Fruit fly (Drosophila melanogaster): ENCODE data around the gene Grip.

Gene Grip

DNA sequence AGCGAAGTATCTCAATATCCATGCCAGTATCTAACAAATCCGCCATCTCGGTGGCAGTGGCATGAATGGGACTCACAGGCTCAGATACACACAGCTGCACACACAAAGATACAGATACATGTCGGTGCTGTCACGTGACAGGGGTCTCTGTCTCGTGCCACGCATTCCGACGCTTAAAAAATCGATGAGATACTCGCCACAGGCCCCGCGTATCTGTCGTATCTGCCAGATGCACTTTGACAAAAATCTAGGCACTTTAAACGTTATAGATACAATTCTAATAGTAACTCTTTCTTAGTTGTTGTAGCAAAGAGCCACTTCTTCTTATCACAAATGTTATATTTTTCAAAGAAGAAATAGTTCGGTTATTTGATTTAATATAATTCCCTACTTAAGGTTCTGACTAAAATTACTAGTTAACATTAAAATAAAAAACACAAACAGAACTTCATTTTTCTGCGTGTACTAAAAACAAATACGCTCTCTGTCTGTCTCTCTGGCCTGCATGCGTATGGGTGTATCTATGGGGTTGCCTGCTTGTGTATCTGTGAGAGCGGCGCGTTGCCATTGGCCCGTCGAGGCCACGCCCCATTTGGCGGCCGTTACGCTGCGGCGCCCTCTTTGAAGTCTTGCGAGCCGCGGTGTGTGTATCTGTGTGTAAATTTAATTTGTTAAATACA is 34.8 kb downstream of the Grip start, which contains the start of gene CG4766:
Gene CG4766 (minus strand): TSS at position 51 of the 680 bp plus-strand sequence.
- TF ChIP-seq N (GFP tag; optimal IDR thresholded peaks at IDR 0.05) (no peak), br (GFP tag; optimal IDR thresholded peaks at IDR 0.05) (peak; percentile 87), Hr78 (GFP tag; optimal IDR thresholded peaks at IDR 0.05) (no peak), brk (GFP tag; optimal IDR thresholded peaks at IDR 0.05) (peak; percentile 36), lola (GFP tag; optimal IDR thresholded peaks at IDR 0.05) (no peak), Vsx2 (GFP tag; optimal IDR thresholded peaks at IDR 0.05; ENCODE audit: partially characterized antibody) (no peak), psq (GFP tag; optimal IDR thresholded peaks at IDR 0.05) (peak; percentile 82), jim (GFP tag; optimal IDR thresholded peaks at IDR 0.05) (no peak), Abd-B (GFP tag; optimal IDR thresholded peaks at IDR 0.05) (no peak), HLH106 (tag; optimal IDR thresholded peaks at IDR 0.05) (peak; percentile 88), sage (GFP tag; optimal IDR thresholded peaks at IDR 0.05) (peak; percentile 49), Dfd (GFP tag; optimal IDR thresholded peaks at IDR 0.05) (no peak), dmrt93B (GFP tag; optimal IDR thresholded peaks at IDR 0.05) (peak; percentile 68), fru (GFP tag; optimal IDR thresholded peaks at IDR 0.05) (peak; percentile 94), dl (GFP tag; optimal IDR thresholded peaks at IDR 0.05; ENCODE audit: insufficient read depth in 1 of 2, partially characterized antibody in 2 of 2) (no peak), tai (GFP tag; optimal IDR thresholded peaks at IDR 0.05) (peak; percentile 64), CG9705 (GFP tag; optimal IDR thresholded peaks at IDR 0.05) (peak; percentile 69), Rel (GFP tag; optimal IDR thresholded peaks at IDR 0.05) (no peak), Rel (tag; optimal IDR thresholded peaks at IDR 0.05) (peak; percentile 37), sv (GFP tag; optimal IDR thresholded peaks at IDR 0.05) (peak; percentile 87), Sp1 (GFP tag; optimal IDR thresholded peaks at IDR 0.05) (peak; percentile 86), dsf (GFP tag; optimal IDR thresholded peaks at IDR 0.05; ENCODE audit: borderline replicate concordance) (no peak), h (GFP tag; optimal IDR thresholded peaks at IDR 0.05) (peak; percentile 92), GATAd (GFP tag; optimal IDR thresholded peaks at IDR 0.05) (no peak), Hnf4 (GFP tag; optimal IDR thresholded peaks at IDR 0.05) (peak; percentile 82), usp (GFP tag; optimal IDR thresholded peaks at IDR 0.05) (no peak), Hr83 (GFP tag; optimal IDR thresholded peaks at IDR 0.05; ENCODE audit: poor library complexity, severe bottlenecking) (no peak), rgr (GFP tag; optimal IDR thresholded peaks at IDR 0.05) (peak; percentile 82), woc (GFP tag; optimal IDR thresholded peaks at IDR 0.05) (peak; percentile 82), CG32264 (GFP tag; optimal IDR thresholded peaks at IDR 0.05) (peak; percentile 54), Mio (GFP tag; optimal IDR thresholded peaks at IDR 0.05) (no peak), ey (GFP tag; optimal IDR thresholded peaks at IDR 0.05) (peak; percentile 89), foxo (GFP tag; optimal IDR thresholded peaks at IDR 0.05) (peak; percentile 34 to 92), OdsH (GFP tag; optimal IDR thresholded peaks at IDR 0.05) (peak; percentile 86), Dif (GFP tag; optimal IDR thresholded peaks at IDR 0.05; ENCODE audit: partially characterized antibody) (no peak), Myc (optimal IDR thresholded peaks at IDR 0.05) (no peak), Jra (GFP tag; optimal IDR thresholded peaks at IDR 0.05) (peak; percentile 80), pan (optimal IDR thresholded peaks at IDR 0.05) (no peak), CrebA (GFP tag; optimal IDR thresholded peaks at IDR 0.05; ENCODE audit: borderline replicate concordance) (peak; percentile 26)

DNA sequence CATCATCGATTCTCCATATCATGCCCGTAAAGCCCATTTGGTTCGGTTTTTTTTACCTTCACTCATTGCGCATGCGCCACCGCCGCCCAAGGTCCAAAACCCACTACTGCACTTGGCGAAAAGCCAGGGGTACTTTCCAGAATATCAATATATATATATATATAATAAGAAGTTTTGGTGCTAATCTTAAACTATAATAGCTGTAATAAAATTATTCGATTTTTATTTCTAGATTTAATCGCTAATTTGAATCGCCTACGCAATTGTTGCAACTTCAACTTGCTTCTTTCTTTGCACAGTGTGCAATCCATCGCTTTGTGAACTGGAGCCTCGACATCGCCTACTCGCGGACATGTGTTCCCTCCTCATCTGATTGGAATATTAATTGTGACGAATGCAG is 37.8 kb downstream of the Grip start:
- TF ChIP-seq Dfd (GFP tag; optimal IDR thresholded peaks at IDR 0.05): no peak
- no peak for TF ChIP-seq sv (GFP tag; optimal IDR thresholded peaks at IDR 0.05)
- no peak for TF ChIP-seq tai (GFP tag; optimal IDR thresholded peaks at IDR 0.05)
- TF ChIP-seq Mio (GFP tag; optimal IDR thresholded peaks at IDR 0.05): no peak
- peak; percentile 15 for TF ChIP-seq rgr (GFP tag; optimal IDR thresholded peaks at IDR 0.05)
- TF ChIP-seq N (GFP tag; optimal IDR thresholded peaks at IDR 0.05): no peak
- TF ChIP-seq foxo (GFP tag; optimal IDR thresholded peaks at IDR 0.05): peak in 1 of 2 experiments; percentile 18
- TF ChIP-seq ey (GFP tag; optimal IDR thresholded peaks at IDR 0.05): no peak
- peak; percentile 27 for TF ChIP-seq HLH106 (tag; optimal IDR thresholded peaks at IDR 0.05)
- TF ChIP-seq Jra (GFP tag; optimal IDR thresholded peaks at IDR 0.05): no peak
- peak; percentile 0 for TF ChIP-seq dmrt93B (GFP tag; optimal IDR thresholded peaks at IDR 0.05)
- peak; percentile 18 for TF ChIP-seq Sp1 (GFP tag; optimal IDR thresholded peaks at IDR 0.05)
- no peak for TF ChIP-seq Myc (optimal IDR thresholded peaks at IDR 0.05)
- TF ChIP-seq Hr83 (GFP tag; optimal IDR thresholded peaks at IDR 0.05; ENCODE audit: poor library complexity, severe bottlenecking): no peak
- TF ChIP-seq br (GFP tag; optimal IDR thresholded peaks at IDR 0.05): no peak
- no peak for TF ChIP-seq Rel (GFP tag; optimal IDR thresholded peaks at IDR 0.05)
- TF ChIP-seq Rel (tag; optimal IDR thresholded peaks at IDR 0.05): no peak
- TF ChIP-seq jim (GFP tag; optimal IDR thresholded peaks at IDR 0.05): no peak
- TF ChIP-seq fru (GFP tag; optimal IDR thresholded peaks at IDR 0.05): no peak
- TF ChIP-seq Abd-B (GFP tag; optimal IDR thresholded peaks at IDR 0.05): no peak

Measured in whole organism, wandering third instar larva.